Fruit fly (Drosophila melanogaster): ENCODE results near the gene CG1309.

Gene CG1309

DNA sequence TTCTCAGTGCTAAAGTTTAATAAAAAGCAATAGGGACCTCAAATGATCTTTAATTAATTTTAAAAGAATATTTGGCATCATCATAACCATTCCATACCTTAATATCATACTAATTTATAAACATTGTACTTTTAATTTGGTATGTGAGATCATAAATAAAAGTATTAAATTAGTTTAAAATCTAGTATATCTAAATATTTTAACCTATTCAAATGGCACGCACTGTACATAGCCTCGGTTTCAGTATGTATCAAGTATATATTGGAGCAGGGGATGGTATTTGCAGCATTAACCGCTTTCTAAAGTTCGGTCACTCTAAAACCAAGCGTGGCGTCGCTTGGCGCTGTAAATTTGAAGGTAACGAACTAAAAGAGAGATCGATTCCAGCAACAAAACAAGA, 16.8 kb upstream of the CG1309 start, which contains the start of gene pav:
Gene pav (plus strand): TSS at position 307 of the 400 bp plus-strand sequence.
- no peak for TF ChIP-seq CG5204 (GFP tag; optimal IDR thresholded peaks at IDR 0.05)
- peak; percentile 58 for TF ChIP-seq bab1 (GFP tag; optimal IDR thresholded peaks at IDR 0.05)
- TF ChIP-seq CG7101 (tag; optimal IDR thresholded peaks at IDR 0.05), result peak; percentile 27
- peak; percentile 18 for TF ChIP-seq Mnt (GFP tag; optimal IDR thresholded peaks at IDR 0.05)
- TF ChIP-seq CG33017 (tag; optimal IDR thresholded peaks at IDR 0.05), result peak; percentile 36
- TF ChIP-seq ovo (GFP tag; optimal IDR thresholded peaks at IDR 0.05), result no peak
- peak; percentile 48 for TF ChIP-seq CG14711 (tag; optimal IDR thresholded peaks at IDR 0.05)

DNA sequence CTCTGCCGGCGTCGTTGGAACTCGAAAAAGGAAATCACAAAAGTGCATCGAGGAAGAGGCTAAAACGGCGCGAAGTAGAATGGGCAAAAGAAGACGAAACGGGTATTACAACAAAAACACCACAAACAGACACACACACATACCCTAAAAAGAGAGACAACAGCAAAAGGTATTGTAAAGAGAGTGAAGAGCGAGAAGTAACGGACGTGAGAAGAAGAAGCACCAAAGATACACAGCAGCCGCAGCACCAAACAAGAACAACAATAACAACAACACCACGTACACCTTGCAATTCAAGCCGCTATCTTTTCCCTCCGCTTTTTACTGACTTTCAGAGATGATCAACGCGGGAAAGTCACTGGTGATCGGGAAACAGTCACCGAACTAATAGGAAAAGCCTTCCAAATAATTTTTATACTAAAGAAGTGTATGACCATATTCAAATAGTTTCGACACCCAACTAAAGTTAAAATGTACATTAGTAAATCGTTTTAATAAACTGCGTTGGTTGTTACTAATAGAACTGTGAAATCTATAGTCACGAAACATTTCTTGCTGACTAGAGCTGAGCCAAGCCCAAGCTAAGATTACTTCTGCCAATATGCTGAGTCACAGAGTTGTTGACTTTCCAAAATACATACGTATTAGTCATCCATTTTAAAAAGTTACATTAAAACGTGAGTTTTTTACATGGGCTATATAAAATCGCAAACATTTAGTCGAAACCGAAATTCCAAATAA, 6.9 kb upstream of the CG1309 start:
- TF ChIP-seq CG5204 (GFP tag; optimal IDR thresholded peaks at IDR 0.05) (no peak), Crg-1 (GFP tag; optimal IDR thresholded peaks at IDR 0.05) (no peak), Hr96 (GFP tag; optimal IDR thresholded peaks at IDR 0.05) (no peak), CG33017 (tag; optimal IDR thresholded peaks at IDR 0.05) (no peak), kay (GFP tag; ENCODE audit: borderline replicate concordance) (no peak), CG14711 (tag; optimal IDR thresholded peaks at IDR 0.05) (no peak), ovo (GFP tag; optimal IDR thresholded peaks at IDR 0.05) (peak; percentile 92), CG1620 (GFP tag; optimal IDR thresholded peaks at IDR 0.05) (no peak), pad (GFP tag; optimal IDR thresholded peaks at IDR 0.05) (no peak), CG11617 (GFP tag; optimal IDR thresholded peaks at IDR 0.05) (no peak), cnc (optimal IDR thresholded peaks at IDR 0.05) (peak in 1 of 2 experiments; percentile 43), toe (GFP tag; optimal IDR thresholded peaks at IDR 0.05) (no peak), tj (GFP tag; optimal IDR thresholded peaks at IDR 0.05) (no peak), CG7045 (GFP tag; optimal IDR thresholded peaks at IDR 0.05) (no peak)

DNA sequence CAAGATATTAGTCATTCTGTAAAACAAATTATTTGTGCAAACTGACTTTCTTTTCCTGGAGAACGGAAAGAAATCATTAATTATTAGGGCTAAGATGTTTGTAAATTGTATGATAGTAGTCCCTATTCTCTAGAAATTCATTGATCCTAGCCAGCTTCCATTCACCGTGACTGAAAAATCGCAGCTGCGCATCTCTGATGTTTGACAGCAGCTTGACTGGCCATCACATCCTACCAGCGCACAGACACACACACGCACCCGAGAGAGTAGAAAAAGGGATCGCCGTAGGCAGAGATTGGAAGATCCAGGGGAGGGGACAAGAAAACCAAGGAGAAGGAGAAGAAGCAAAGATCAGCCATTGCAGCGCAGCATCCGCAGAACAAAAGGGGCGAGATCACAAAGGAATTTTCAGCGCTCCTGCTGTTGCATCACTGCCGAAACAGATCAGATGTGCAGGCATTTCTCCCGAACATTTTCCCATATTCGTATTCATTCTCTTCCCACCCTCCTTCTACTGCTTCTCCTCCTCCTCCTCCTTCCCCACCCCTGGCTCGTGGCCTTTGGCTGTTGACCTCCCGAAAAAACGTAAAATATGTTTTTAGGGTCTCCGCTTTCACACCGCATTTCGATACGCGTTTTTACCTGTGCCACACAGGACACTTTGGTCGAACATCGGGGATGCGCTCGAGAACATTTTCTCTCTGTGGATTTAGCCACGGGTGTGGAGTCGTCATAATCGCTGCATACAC, 6.2 kb upstream of the CG1309 start:
- TF ChIP-seq kay (GFP tag; ENCODE audit: borderline replicate concordance) (no peak), CG14711 (tag; optimal IDR thresholded peaks at IDR 0.05) (no peak), ovo (GFP tag; optimal IDR thresholded peaks at IDR 0.05) (no peak), CG7045 (GFP tag; optimal IDR thresholded peaks at IDR 0.05) (no peak), cic (GFP tag; optimal IDR thresholded peaks at IDR 0.05) (no peak), Clk (GFP tag; optimal IDR thresholded peaks at IDR 0.05) (no peak), Crg-1 (GFP tag; optimal IDR thresholded peaks at IDR 0.05) (no peak), Mnt (GFP tag; optimal IDR thresholded peaks at IDR 0.05) (no peak), bab1 (GFP tag; optimal IDR thresholded peaks at IDR 0.05) (no peak), Hr96 (GFP tag; optimal IDR thresholded peaks at IDR 0.05) (no peak), cnc (optimal IDR thresholded peaks at IDR 0.05) (no peak), CG12768 (GFP tag; optimal IDR thresholded peaks at IDR 0.05) (no peak), tj (GFP tag; optimal IDR thresholded peaks at IDR 0.05) (no peak)

DNA sequence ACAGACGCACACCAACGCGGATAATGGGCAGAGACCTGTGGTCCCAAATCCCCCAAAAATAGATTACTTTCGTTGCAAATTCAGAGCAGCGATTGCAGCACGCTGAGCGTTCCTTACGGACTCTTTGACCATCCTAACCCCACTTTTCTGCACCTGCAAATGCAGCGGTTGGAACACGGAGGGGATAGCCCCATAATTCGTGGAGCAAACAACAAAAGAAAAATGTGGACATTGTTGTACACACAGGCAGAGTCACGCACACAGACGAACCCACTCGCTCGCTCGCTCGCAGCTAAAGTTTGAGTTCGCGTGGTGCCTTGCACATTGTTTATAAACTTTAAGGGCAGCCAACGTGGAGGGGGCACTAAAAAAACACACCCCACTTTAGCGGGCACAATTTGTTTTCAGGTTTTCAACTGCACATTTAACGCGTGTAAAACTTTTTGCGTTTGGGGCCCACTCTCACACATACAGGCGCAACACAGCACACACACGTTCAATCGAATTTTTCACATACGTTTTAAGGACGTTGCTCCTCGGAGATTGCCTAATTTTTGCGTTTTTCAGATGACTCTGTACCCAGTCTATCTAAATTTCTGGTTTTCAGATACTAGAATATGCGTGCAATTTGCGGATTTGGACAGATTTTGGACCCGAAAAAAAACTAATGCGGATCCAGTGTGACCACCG, 5.5 kb upstream of the CG1309 start:
- TF ChIP-seq Hr96 (GFP tag; optimal IDR thresholded peaks at IDR 0.05) (no peak), Clk (GFP tag; optimal IDR thresholded peaks at IDR 0.05) (no peak), Crg-1 (GFP tag; optimal IDR thresholded peaks at IDR 0.05) (no peak), cnc (optimal IDR thresholded peaks at IDR 0.05) (no peak), CG7045 (GFP tag; optimal IDR thresholded peaks at IDR 0.05) (no peak), CG7101 (tag; optimal IDR thresholded peaks at IDR 0.05) (no peak), CG33017 (tag; optimal IDR thresholded peaks at IDR 0.05) (no peak), CG1620 (GFP tag; optimal IDR thresholded peaks at IDR 0.05) (no peak), CG14711 (tag; optimal IDR thresholded peaks at IDR 0.05) (no peak), cic (GFP tag; optimal IDR thresholded peaks at IDR 0.05) (peak; percentile 4), tj (GFP tag; optimal IDR thresholded peaks at IDR 0.05) (no peak), pad (GFP tag; optimal IDR thresholded peaks at IDR 0.05) (peak; percentile 35), toe (GFP tag; optimal IDR thresholded peaks at IDR 0.05) (no peak), bab1 (GFP tag; optimal IDR thresholded peaks at IDR 0.05) (no peak), ovo (GFP tag; optimal IDR thresholded peaks at IDR 0.05) (no peak), Mnt (GFP tag; optimal IDR thresholded peaks at IDR 0.05) (peak; percentile 79), CG12768 (GFP tag; optimal IDR thresholded peaks at IDR 0.05) (no peak)

DNA sequence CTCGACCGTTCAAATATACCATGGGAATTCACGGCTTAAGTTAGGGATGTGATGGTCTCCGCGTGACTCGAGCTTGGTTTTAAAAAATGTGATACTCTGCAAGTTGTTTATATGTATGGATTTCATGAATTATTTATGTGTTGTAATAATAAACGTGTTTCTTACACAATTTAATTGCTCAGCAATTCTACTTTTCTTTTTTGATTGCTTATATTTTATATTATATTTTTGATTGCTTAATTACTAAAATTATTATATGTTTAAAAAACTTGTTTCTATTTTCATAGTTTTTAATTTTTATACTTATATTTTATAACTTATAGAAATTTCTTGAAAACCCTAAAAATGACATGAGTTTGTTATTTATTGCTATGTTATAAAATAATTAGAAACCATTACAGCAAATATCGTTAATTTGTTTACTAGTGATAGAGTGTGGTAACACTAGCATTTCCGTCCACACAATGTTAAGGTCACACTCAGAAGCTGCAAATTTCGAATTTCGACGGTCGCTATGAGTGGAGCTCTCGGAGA, 4.9 kb upstream of the CG1309 start, which contains the start of the genes ago and CG1265:
Gene ago (minus strand): TSS at position 6 of the 534 bp plus-strand sequence.
Gene CG1265 (plus strand): TSS at position 476 of the 534 bp plus-strand sequence.
- TF ChIP-seq CG33017 (tag; optimal IDR thresholded peaks at IDR 0.05), result peak; percentile 42
- TF ChIP-seq pad (GFP tag; optimal IDR thresholded peaks at IDR 0.05), result peak; percentile 44
- no peak for TF ChIP-seq CG5204 (GFP tag; optimal IDR thresholded peaks at IDR 0.05)
- peak; percentile 35 for TF ChIP-seq tj (GFP tag; optimal IDR thresholded peaks at IDR 0.05)
- peak; percentile 50 for TF ChIP-seq CG7045 (GFP tag; optimal IDR thresholded peaks at IDR 0.05)
- peak; percentile 19 for TF ChIP-seq CG1620 (GFP tag; optimal IDR thresholded peaks at IDR 0.05)
- peak; percentile 40 for TF ChIP-seq bab1 (GFP tag; optimal IDR thresholded peaks at IDR 0.05)
- TF ChIP-seq CG7101 (tag; optimal IDR thresholded peaks at IDR 0.05), result peak; percentile 73
- peak; percentile 25 for TF ChIP-seq Crg-1 (GFP tag; optimal IDR thresholded peaks at IDR 0.05)
- TF ChIP-seq toe (GFP tag; optimal IDR thresholded peaks at IDR 0.05), result peak; percentile 41
- no peak for TF ChIP-seq Hr96 (GFP tag; optimal IDR thresholded peaks at IDR 0.05)
- no peak for TF ChIP-seq cnc (optimal IDR thresholded peaks at IDR 0.05)
- no peak for TF ChIP-seq cic (GFP tag; optimal IDR thresholded peaks at IDR 0.05)
- no peak for TF ChIP-seq CG12768 (GFP tag; optimal IDR thresholded peaks at IDR 0.05)
- TF ChIP-seq ovo (GFP tag; optimal IDR thresholded peaks at IDR 0.05), result peak; percentile 5
- peak; percentile 59 for TF ChIP-seq CG11617 (GFP tag; optimal IDR thresholded peaks at IDR 0.05)
- TF ChIP-seq CG14711 (tag; optimal IDR thresholded peaks at IDR 0.05), result peak; percentile 64
- TF ChIP-seq kay (GFP tag; ENCODE audit: borderline replicate concordance), result no peak

Data from whole organism, adult.